Worm (Caenorhabditis elegans): ENCODE results near the gene clc-20.

The clc-20 gene

DNA sequence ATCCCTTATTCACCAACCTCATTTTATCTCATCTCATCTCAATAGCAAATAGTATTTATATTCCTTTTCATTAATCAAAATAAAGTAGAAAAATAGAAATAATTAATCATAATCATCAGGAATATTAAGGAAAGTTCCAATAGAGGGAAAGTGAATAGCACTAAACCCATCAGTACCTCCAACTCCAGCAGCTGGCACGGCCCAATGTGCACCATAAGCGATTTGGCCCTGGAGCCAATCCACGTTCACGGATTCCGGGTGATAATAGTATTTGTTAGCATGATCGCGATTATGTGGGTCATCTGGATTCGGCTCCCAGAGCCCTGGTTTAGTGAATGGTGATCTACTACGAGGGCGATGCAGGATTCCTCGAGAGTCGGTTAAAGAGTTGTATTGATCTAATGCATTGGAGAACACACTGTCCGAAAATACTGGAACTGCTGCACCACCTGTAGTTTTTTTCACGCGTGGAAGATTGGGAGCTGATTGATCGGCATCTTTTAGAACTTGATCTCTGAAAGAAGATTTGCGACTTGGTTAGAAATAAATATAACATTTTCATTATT, 36.6 kb upstream of the clc-20 start (continued):
- TF ChIP-seq madf-9 (GFP tag; conservative IDR thresholded peaks at IDR 0.05), result peak; percentile 72
- TF ChIP-seq fos-1 (tag; optimal IDR thresholded peaks at IDR 0.05), result peak; percentile 82
- TF ChIP-seq ceh-20 (GFP tag; IDR thresholded peaks at IDR 0.05), result peak; percentile 87
- no peak for TF ChIP-seq dpl-1 (GFP tag; optimal IDR thresholded peaks at IDR 0.05)
- TF ChIP-seq sdz-12 (GFP tag; optimal IDR thresholded peaks at IDR 0.05), result peak; percentile 99
- TF ChIP-seq mes-2 (tag; optimal IDR thresholded peaks at IDR 0.05; ENCODE audit: poor library complexity, severe bottlenecking), result peak; percentile 77
- TF ChIP-seq lin-15B (tag; optimal IDR thresholded peaks at IDR 0.05), result no peak
- TF ChIP-seq nhr-10 (tag; optimal IDR thresholded peaks at IDR 0.05), result peak; percentile 93
- TF ChIP-seq ama-1 (optimal IDR thresholded peaks at IDR 0.05), result peak; percentile 98
- peak; percentile 86 for TF ChIP-seq hlh-11 (tag; optimal IDR thresholded peaks at IDR 0.05)
- TF ChIP-seq cey-2 (tag; optimal IDR thresholded peaks at IDR 0.05; ENCODE audit: borderline replicate concordance, insufficient read depth), result no peak
- peak in 1 of 2 experiments; percentile 81 for TF ChIP-seq daf-16 (GFP tag; optimal IDR thresholded peaks at IDR 0.05)
- peak; percentile 66 for TF ChIP-seq daf-16 (tag; optimal IDR thresholded peaks at IDR 0.05)
- peak; percentile 96 for TF ChIP-seq gei-8 (GFP tag; optimal IDR thresholded peaks at IDR 0.05)
- peak; percentile 78 for TF ChIP-seq mxl-2 (GFP tag; conservative IDR thresholded peaks at IDR 0.05)
- TF ChIP-seq nhr-237 (tag; optimal IDR thresholded peaks at IDR 0.05), result peak; percentile 49

- TF ChIP-seq ZK546.5 (tag; optimal IDR thresholded peaks at IDR 0.05) (no peak), aly-2 (tag; optimal IDR thresholded peaks at IDR 0.05) (no peak), lin-38 (GFP tag; IDR thresholded peaks at IDR 0.05) (no peak), F37D6.2 (tag; optimal IDR thresholded peaks at IDR 0.05) (no peak), ceh-62 (tag; optimal IDR thresholded peaks at IDR 0.05) (no peak), ztf-7 (tag; optimal IDR thresholded peaks at IDR 0.05) (no peak), lin-1 (GFP tag; IDR thresholded peaks at IDR 0.05) (no peak)
Measured at ce11 chrIII:839491-839890, 32.9 kb upstream of the clc-20 start, which contains the start of gene dos-3. Gene dos-3, minus strand, starts transcription at chrIII:839591.

DNA sequence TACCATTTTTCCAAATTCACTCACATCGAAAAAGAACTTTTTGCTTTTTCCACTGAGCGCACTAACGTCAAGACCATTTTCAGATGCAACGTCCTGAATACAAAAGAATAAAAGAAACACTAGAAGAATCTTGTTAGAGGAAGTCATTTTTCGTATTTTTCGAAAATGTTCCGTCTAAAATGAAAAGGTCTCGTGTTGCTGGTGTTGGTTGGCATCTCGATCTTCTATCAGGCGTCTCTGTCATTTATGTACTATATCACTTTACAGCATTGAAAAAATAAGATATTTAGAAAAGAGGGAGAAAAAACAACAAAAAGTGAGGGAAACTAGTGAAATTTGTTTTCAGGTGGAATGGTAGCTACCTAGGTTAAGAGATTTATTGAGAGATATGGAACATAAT, 31.2 kb upstream of the clc-20 start, which contains the start of gene K02F3.9:
Gene K02F3.9, minus strand, starts transcription at position 190 of the 400 bp plus-strand sequence.
- TF ChIP-seq zfp-3 (GFP tag; conservative IDR thresholded peaks at IDR 0.05), result no peak
- TF ChIP-seq hlh-30 (tag; optimal IDR thresholded peaks at IDR 0.05; ENCODE audit: insufficient read depth), result peak; percentile 2

ce11 chrIII:842630-843029, 29.8 kb upstream of the clc-20 start, which contains the start of gene far-8:
Gene far-8, plus strand, starts transcription at chrIII:842930.
- TF ChIP-seq spr-1 (tag; optimal IDR thresholded peaks at IDR 0.05) (no peak), daf-19 (GFP tag; conservative IDR thresholded peaks at IDR 0.05) (no peak), nhr-28 (tag; optimal IDR thresholded peaks at IDR 0.05) (no peak), daf-8 (GFP tag; IDR thresholded peaks at IDR 0.05) (no peak), php-3 (GFP tag; IDR thresholded peaks at IDR 0.05) (no peak), mdt-29 (GFP tag; IDR thresholded peaks at IDR 0.05) (no peak), lin-29 (GFP tag; IDR thresholded peaks at IDR 0.05) (no peak), F26F4.8 (GFP tag; conservative IDR thresholded peaks at IDR 0.05) (no peak), nhr-10 (tag; optimal IDR thresholded peaks at IDR 0.05) (no peak), hlh-11 (tag; optimal IDR thresholded peaks at IDR 0.05) (no peak), gei-8 (GFP tag; optimal IDR thresholded peaks at IDR 0.05) (no peak)

DNA sequence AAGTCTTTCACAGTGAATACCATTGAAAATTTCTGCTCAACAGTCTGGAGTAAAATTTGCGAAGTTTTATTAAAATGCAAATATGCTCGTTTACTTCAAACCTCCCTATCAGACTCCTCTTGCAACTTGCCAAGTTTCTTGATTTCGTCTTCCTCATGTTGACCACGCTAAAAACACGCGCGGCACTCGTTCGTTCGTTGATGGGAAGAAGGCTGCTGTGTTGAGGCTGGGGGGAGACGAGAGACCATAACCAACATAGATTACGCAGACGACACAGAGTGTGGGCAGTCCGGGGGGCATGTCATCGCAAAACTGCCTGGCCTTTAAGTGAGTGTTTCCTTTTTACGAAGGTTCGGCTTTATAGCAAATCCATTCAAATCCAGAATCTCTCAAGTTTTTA, 28.4 kb upstream of the clc-20 start:
- TF ChIP-seq jun-1 (tag; optimal IDR thresholded peaks at IDR 0.05), result no peak
- no peak for TF ChIP-seq daf-16 (GFP tag; optimal IDR thresholded peaks at IDR 0.05)
- peak; percentile 68 for TF ChIP-seq daf-16 (tag; optimal IDR thresholded peaks at IDR 0.05)
- no peak for TF ChIP-seq lin-29 (GFP tag; IDR thresholded peaks at IDR 0.05)
- TF ChIP-seq F26F4.8 (GFP tag; conservative IDR thresholded peaks at IDR 0.05), result no peak
- no peak for TF ChIP-seq F10B5.3 (tag; optimal IDR thresholded peaks at IDR 0.05)
- TF ChIP-seq nhr-48 (tag; optimal IDR thresholded peaks at IDR 0.05), result peak; percentile 18
- TF ChIP-seq unc-62 (GFP tag; optimal IDR thresholded peaks at IDR 0.05 in 1 of 2), result peak in 1 of 2 experiments; percentile 14
- no peak for TF ChIP-seq unc-62 (tag; optimal IDR thresholded peaks at IDR 0.05)
- TF ChIP-seq zag-1 (tag; optimal IDR thresholded peaks at IDR 0.05), result no peak
- no peak for TF ChIP-seq ztf-11 (tag; optimal IDR thresholded peaks at IDR 0.05)
- TF ChIP-seq madf-9 (GFP tag; conservative IDR thresholded peaks at IDR 0.05), result peak; percentile 42; the same call in 1 of the 2 replicates
- peak; percentile 96 for TF ChIP-seq mxl-3 (GFP tag; optimal IDR thresholded peaks at IDR 0.05)
- TF ChIP-seq egl-43 (GFP tag; IDR thresholded peaks at IDR 0.05), result no peak
- no peak for TF ChIP-seq daf-19 (GFP tag; conservative IDR thresholded peaks at IDR 0.05)
- TF ChIP-seq mep-1 (tag; optimal IDR thresholded peaks at IDR 0.05), result peak; percentile 57
- TF ChIP-seq Y48G9A.11 (GFP tag; IDR thresholded peaks at IDR 0.05), result no peak
- TF ChIP-seq Y5F2A.4 (GFP tag; optimal IDR thresholded peaks at IDR 0.05), result no peak

Data from whole organism, L4 larva.